Worm (Caenorhabditis elegans) whole organism, L4 larva: ENCODE measurements around the gene fbxa-183.

Experiments
- F37D6.2 ChIP-seq: sonication (generic microtip); optimal IDR thresholded peaks from 2 replicates; lab custom pipeline; 2016; ENCODE audit warnings: mild to moderate bottlenecking, missing genetic modification characterization, missing compliant biosample characterization
- F44E2.7 ChIP-seq: fragments of 200-800 bp; sonication (Bioruptor generic); IDR thresholded peaks from 2 replicates; pipeline ENCODE4 v2.1.2; 2022; ENCODE audit warnings: missing genetic modification characterization, missing compliant biosample characterization
- T26A8.4 ChIP-seq: fragments of 200-800 bp; sonication (Bioruptor generic); IDR thresholded peaks from 2 replicates; pipeline ENCODE4 v1.3.6; 2022; ENCODE audit warnings: missing genetic modification characterization, missing compliant biosample characterization
- Y105C5A.15 ChIP-seq: fragments of 200-800 bp; sonication (Bioruptor generic); IDR thresholded peaks from 2 replicates; pipeline ENCODE4 v1.3.6; 2022; ENCODE audit warnings: missing genetic modification characterization, missing compliant biosample characterization
- Y48G9A.11 ChIP-seq: fragments of 200-800 bp; sonication (Bioruptor generic); IDR thresholded peaks from 2 replicates; pipeline ENCODE4 v1.3.6; 2022; ENCODE audit warnings: missing genetic modification reagents, missing genetic modification characterization, missing compliant biosample characterization
- Y5F2A.4 ChIP-seq: fragments of 200-800 bp; sonication (Bioruptor generic); optimal IDR thresholded peaks from 2 replicates; lab custom pipeline; 2018; ENCODE audit warnings: mild to moderate bottlenecking, missing genetic modification characterization, missing compliant biosample characterization
- Y75B8A.6 ChIP-seq: fragments of 200-800 bp; sonication (Bioruptor generic); IDR thresholded peaks from 2 replicates; pipeline ENCODE4 v1.3.6; 2022; ENCODE audit warnings: missing genetic modification reagents, missing genetic modification characterization, missing compliant biosample characterization
- ZK337.2 ChIP-seq: fragments of 200-800 bp; sonication (Bioruptor generic); IDR thresholded peaks from 2 replicates; pipeline ENCODE4 v1.3.6; 2022; ENCODE audit warnings: missing genetic modification reagents, missing genetic modification characterization, missing compliant biosample characterization
- aha-1 ChIP-seq: fragments of 150-350 bp; peaks from one replicate; lab custom pipeline; 2014; ENCODE audit warnings: missing biosample characterization, missing genetic modification characterization
- ceh-28 ChIP-seq: fragments of 150-350 bp; optimal IDR thresholded peaks from 2 replicates; lab custom pipeline; 2014; ENCODE audit warnings: missing biosample characterization, missing genetic modification reagents, missing genetic modification characterization
- ceh-44 ChIP-seq: fragments of 200-800 bp; sonication (Bioruptor generic); IDR thresholded peaks from 2 replicates; pipeline ENCODE4 v1.3.6; 2022; ENCODE audit warnings: missing genetic modification reagents, missing genetic modification characterization, missing compliant biosample characterization
- cey-2 ChIP-seq: sonication (generic microtip); optimal IDR thresholded peaks from 3 replicates; lab custom pipeline; 2017; ENCODE audit warnings: missing genetic modification characterization, mild to moderate bottlenecking, missing compliant biosample characterization, antibody characterized with exemption, borderline replicate concordance; ENCODE audit not compliant: insufficient read depth
- ctbp-1 ChIP-seq: fragments of 200-800 bp; sonication (Bioruptor generic); IDR thresholded peaks from 2 replicates; pipeline ENCODE4 v1.3.6; 2022; ENCODE audit warnings: missing genetic modification reagents, missing genetic modification characterization, missing compliant biosample characterization
- daf-12 ChIP-seq: fragments of 150-350 bp; optimal IDR thresholded peaks from 2 replicates; lab custom pipeline; 2014; ENCODE audit warnings: missing biosample characterization, missing genetic modification reagents, missing genetic modification characterization
- daf-16 ChIP-seq, 3 experiments: sonication (generic microtip); optimal IDR thresholded peaks; 2 replicates each; lab custom pipeline; 2016 to 2017; ENCODE audit warnings: missing genetic modification characterization in 3 of 3, missing genetic modification reagents in 3 of 3, mild to moderate bottlenecking in 2 of 3, missing compliant biosample characterization in 2 of 3, missing biosample characterization in 1 of 3, moderate library complexity in 1 of 3
- dmd-9 ChIP-seq: fragments of 200-800 bp; sonication (Bioruptor generic); IDR thresholded peaks from 2 replicates; pipeline ENCODE4 v1.3.6; 2022; ENCODE audit warnings: missing genetic modification reagents, missing genetic modification characterization, missing compliant biosample characterization
- dpl-1 ChIP-seq: fragments of 150-350 bp; optimal IDR thresholded peaks from 2 replicates; lab custom pipeline; 2014; ENCODE audit warnings: missing biosample characterization, missing genetic modification reagents, missing genetic modification characterization
- egl-27 ChIP-seq: sonication (generic microtip); optimal IDR thresholded peaks from 3 replicates; lab custom pipeline; 2017; ENCODE audit warnings: missing biosample characterization, missing genetic modification reagents, missing genetic modification characterization
- hlh-11 ChIP-seq: fragments of 200-800 bp; sonication (Bioruptor generic); optimal IDR thresholded peaks from 2 replicates; lab custom pipeline; 2018; ENCODE audit warnings: mild to moderate bottlenecking, missing genetic modification characterization, missing compliant biosample characterization
- hlh-30 ChIP-seq: sonication (generic microtip); optimal IDR thresholded peaks from 2 replicates; lab custom pipeline; 2017; ENCODE audit warnings: antibody characterized with exemption, mild to moderate bottlenecking, missing genetic modification characterization, missing compliant biosample characterization; ENCODE audit not compliant: insufficient read depth
- hmg-1.1 ChIP-seq: fragments of 200-800 bp; sonication (Bioruptor generic); IDR thresholded peaks from 2 replicates; pipeline ENCODE4 v1.3.6; 2022; ENCODE audit warnings: missing genetic modification reagents, missing genetic modification characterization, missing compliant biosample characterization
- lin-1 ChIP-seq: fragments of 200-800 bp; sonication (Bioruptor generic); IDR thresholded peaks from 2 replicates; pipeline ENCODE4 v1.3.6; 2022; ENCODE audit warnings: missing genetic modification reagents, missing genetic modification characterization, missing compliant biosample characterization
- lin-13 ChIP-seq: fragments of 150-350 bp; optimal IDR thresholded peaks from 2 replicates; lab custom pipeline; 2014; ENCODE audit warnings: missing biosample characterization, missing genetic modification reagents, missing genetic modification characterization
- lsy-2 ChIP-seq, 2 experiments: fragments of 150-350 bp in 1 of 2; sonication (generic microtip) in 1 of 2; optimal IDR thresholded peaks; 2 replicates each; lab custom pipeline; 2014 to 2017; ENCODE audit warnings: missing biosample characterization in 2 of 2, missing genetic modification characterization in 2 of 2
- mdl-1 ChIP-seq, 2 experiments: fragments of 150-350 bp in 1 of 2; sonication (generic microtip) in 1 of 2; optimal IDR thresholded peaks; 2 replicates each; lab custom pipeline; 2014 to 2017; ENCODE audit warnings: missing biosample characterization in 2 of 2, missing genetic modification characterization in 2 of 2
- mep-1 ChIP-seq: fragments of 150-350 bp; sonication (generic microtip); optimal IDR thresholded peaks from 3 replicates; lab custom pipeline; 2014; ENCODE audit warnings: missing biosample characterization, missing genetic modification characterization
- mxl-3 ChIP-seq: fragments of 200-800 bp; sonication (Bioruptor generic); optimal IDR thresholded peaks from 2 replicates; lab custom pipeline; 2018; ENCODE audit warnings: mild to moderate bottlenecking, missing genetic modification characterization, missing compliant biosample characterization
- nhr-11 ChIP-seq: fragments of 150-350 bp; optimal IDR thresholded peaks from 2 replicates; lab custom pipeline; 2014; ENCODE audit warnings: missing biosample characterization, missing genetic modification characterization
- nhr-28 ChIP-seq: fragments of 150-350 bp; optimal IDR thresholded peaks from 2 replicates; lab custom pipeline; 2014; ENCODE audit warnings: missing biosample characterization, missing genetic modification characterization
- nhr-48 ChIP-seq: sonication (generic microtip); optimal IDR thresholded peaks from 2 replicates; lab custom pipeline; 2016; ENCODE audit warnings: mild to moderate bottlenecking, missing genetic modification characterization, missing compliant biosample characterization
- nhr-77 ChIP-seq: fragments of 150-350 bp; optimal IDR thresholded peaks from 2 replicates; lab custom pipeline; 2014; ENCODE audit warnings: missing biosample characterization, missing genetic modification characterization
- pqm-1 ChIP-seq: sonication (generic microtip); optimal IDR thresholded peaks from 2 replicates; lab custom pipeline; 2017; ENCODE audit warnings: missing biosample characterization, missing genetic modification characterization
- sdz-12 ChIP-seq: fragments of 200-800 bp; sonication (Bioruptor generic); optimal IDR thresholded peaks from 2 replicates; lab custom pipeline; 2018; ENCODE audit warnings: mild to moderate bottlenecking, missing genetic modification characterization, missing compliant biosample characterization
- snpc-4 ChIP-seq: fragments of 150-350 bp; optimal IDR thresholded peaks from 2 replicates; lab custom pipeline; 2014; ENCODE audit warnings: missing biosample characterization, missing genetic modification characterization
- spr-1 ChIP-seq: sonication (generic microtip); optimal IDR thresholded peaks from 2 replicates; lab custom pipeline; 2016; ENCODE audit warnings: mild to moderate bottlenecking, missing genetic modification characterization, missing compliant biosample characterization
- spr-3 ChIP-seq: fragments of 200-800 bp; sonication (Bioruptor generic); optimal IDR thresholded peaks from 2 replicates; lab custom pipeline; 2018; ENCODE audit warnings: mild to moderate bottlenecking, missing genetic modification characterization, missing compliant biosample characterization
- unc-62 ChIP-seq, 3 experiments: fragments of 150-350 bp in 1 of 3; sonication (generic microtip); optimal IDR thresholded peaks in 2 of 3; peaks in 1 of 3; 1 replicate in 1 of 3; 2 replicates in 2 of 3; lab custom pipeline; 2014 to 2017; ENCODE audit warnings: missing biosample characterization in 3 of 3, missing genetic modification characterization in 3 of 3, missing genetic modification reagents in 3 of 3, missing genotype in 1 of 3
- zfp-2 ChIP-seq: sonication (generic microtip); optimal IDR thresholded peaks from 2 replicates; lab custom pipeline; 2016; ENCODE audit warnings: mild to moderate bottlenecking, missing genetic modification characterization, missing compliant biosample characterization
- zfp-3 ChIP-seq: fragments of 200-800 bp; sonication (Bioruptor generic); conservative IDR thresholded peaks from 2 replicates; pipeline ENCODE4 v1.3.6; 2022; ENCODE audit warnings: missing genetic modification reagents, missing genetic modification characterization, missing compliant biosample characterization
- zip-11 ChIP-seq: fragments of 200-800 bp; sonication (Bioruptor generic); IDR thresholded peaks from 2 replicates; pipeline ENCODE4 v1.3.6; 2022; ENCODE audit warnings: missing genetic modification characterization, missing compliant biosample characterization
- ztf-7 ChIP-seq: fragments of 150-350 bp; optimal IDR thresholded peaks from 2 replicates; lab custom pipeline; 2014; ENCODE audit warnings: missing biosample characterization, missing genetic modification characterization

The fbxa-183 gene

ce11 chrV:5780713-5781360 lies 1.8 kb downstream of the fbxa-183 start, which contains the start of gene F44E7.5 (continued):
- TF ChIP-seq dpl-1 (GFP tag; lab: Kevin White, UChicago) (peak; percentile 41), spr-1 (peak; percentile 96), zip-11 (peak; percentile 95), zfp-3 (GFP tag; lab: Robert Waterston, UW) (no peak), lin-13 (GFP tag; lab: Kevin White, UChicago) (no peak), ctbp-1 (GFP tag; lab: Robert Waterston, UW) (no peak), lsy-2 (tag; optimal IDR thresholded peaks at IDR 0.05; lab: Kevin White, UChicago) (peak in 1 of 2 experiments; percentile 60), ZK337.2 (no peak), F37D6.2 (no peak), mdl-1 (tag; optimal IDR thresholded peaks at IDR 0.05; lab: Kevin White, UChicago) (peak; percentile 13 to 82), Y5F2A.4 (GFP tag; lab: Kevin White, UChicago) (no peak), pqm-1 (peak; percentile 71), egl-27 (tag; lab: Kevin White, UChicago) (no peak), zfp-2 (tag; lab: Kevin White, UChicago) (no peak), T26A8.4 (GFP tag; lab: Robert Waterston, UW) (0 out of 2 replicates have a peak, but pooled peaks have one; percentile 41), Y75B8A.6 (no peak), cey-2 (tag; lab: Kevin White, UChicago) (peak; percentile 29), Y105C5A.15 (GFP tag; lab: Robert Waterston, UW) (no peak), ceh-44 (no peak), snpc-4 (tag; lab: Kevin White, UChicago) (no peak), spr-3 (GFP tag; lab: Kevin White, UChicago) (peak; percentile 100), F44E2.7 (GFP tag; lab: Robert Waterston, UW) (no peak), ceh-28 (no peak), dmd-9 (GFP tag; lab: Robert Waterston, UW) (no peak), mxl-3 (GFP tag; lab: Kevin White, UChicago) (peak; percentile 98), daf-12 (tag; lab: Kevin White, UChicago) (no peak), Y48G9A.11 (no peak)

ce11 chrV:5779984-5780383 lies 2.6 kb downstream of the fbxa-183 start:
- TF ChIP-seq hmg-1.1 (GFP tag; lab: Robert Waterston, UW): 0 out of 2 replicates have a peak, but pooled peaks have one; percentile 13
- TF ChIP-seq nhr-28 (tag; lab: Kevin White, UChicago): peak; percentile 22
- TF ChIP-seq nhr-48 (tag; lab: Kevin White, UChicago): no peak
- TF ChIP-seq ztf-7: peak; percentile 60
- peak in 1 of 2 experiments; percentile 75 for TF ChIP-seq unc-62 (GFP tag; optimal IDR thresholded peaks at IDR 0.05 in 1 of 2; lab: Kevin White, UChicago)
- TF ChIP-seq unc-62 (tag; optimal IDR thresholded peaks at IDR 0.05; lab: Kevin White, UChicago): no peak
- TF ChIP-seq hlh-11 (tag; lab: Kevin White, UChicago): peak; percentile 28
- TF ChIP-seq lin-1: no peak
- TF ChIP-seq mep-1 (tag; lab: Kevin White, UChicago): peak; percentile 18
- peak; percentile 67 for TF ChIP-seq zip-11
- TF ChIP-seq hlh-30: peak; percentile 10
- peak; percentile 42 for TF ChIP-seq nhr-11 (tag; lab: Kevin White, UChicago)
- TF ChIP-seq sdz-12 (GFP tag; lab: Kevin White, UChicago): no peak
- TF ChIP-seq daf-16 (GFP tag; optimal IDR thresholded peaks at IDR 0.05; lab: Kevin White, UChicago): no peak
- no peak for TF ChIP-seq daf-16 (tag; optimal IDR thresholded peaks at IDR 0.05; lab: Kevin White, UChicago)
- TF ChIP-seq lsy-2 (tag; optimal IDR thresholded peaks at IDR 0.05; lab: Kevin White, UChicago): peak in 1 of 2 experiments; percentile 18
- no peak for TF ChIP-seq pqm-1
- TF ChIP-seq aha-1 (tag; lab: Kevin White, UChicago): peak; percentile 52
- TF ChIP-seq spr-3 (GFP tag; lab: Kevin White, UChicago): peak; percentile 37
- TF ChIP-seq nhr-77: no peak
- peak; percentile 26 for TF ChIP-seq mxl-3 (GFP tag; lab: Kevin White, UChicago)
